Fruit fly (Drosophila melanogaster) whole organism, embryonic: Measurements from ENCODE around the gene Mur2B.

ENCODE experiments used
- Aef1 ChIP-seq: fragments of 200-800 bp; sonication (Bioruptor generic); IDR thresholded peaks from 3 replicates; pipeline ENCODE4 v1.3.6; 2022; ENCODE audit warnings: missing biosample characterization, missing genetic modification characterization
- Antp ChIP-seq: fragments of 200-800 bp; sonication (Bioruptor generic); optimal IDR thresholded peaks from 3 replicates; lab custom pipeline; 2016; ENCODE audit warnings: missing biosample characterization, missing genetic modification characterization
- Bdp1 ChIP-seq: fragments of 200-800 bp; sonication (Bioruptor generic); optimal IDR thresholded peaks from 3 replicates; lab custom pipeline; 2016; ENCODE audit warnings: missing biosample characterization, missing genetic modification characterization
- Blimp-1 ChIP-seq: fragments of 200-800 bp; sonication (Bioruptor generic); optimal IDR thresholded peaks from 3 replicates; lab custom pipeline; 2018; ENCODE audit warnings: missing biosample characterization, missing genetic modification characterization, mild to moderate bottlenecking, moderate library complexity, missing genetic modification reagents
- CG10462 ChIP-seq: fragments of 200-800 bp; sonication (Bioruptor generic); optimal IDR thresholded peaks from 2 replicates; lab custom pipeline; 2016; ENCODE audit warnings: missing biosample characterization, missing genetic modification characterization
- CG11456 ChIP-seq: fragments of 200-800 bp; sonication (Bioruptor generic); IDR thresholded peaks from 3 replicates; pipeline ENCODE4 v1.3.6; 2022; ENCODE audit warnings: missing biosample characterization, missing genetic modification characterization
- CG11695 ChIP-seq: fragments of 200-800 bp; sonication (Bioruptor generic); IDR thresholded peaks from 3 replicates; pipeline ENCODE4 v1.3.6; 2022; ENCODE audit warnings: missing biosample characterization, missing genetic modification characterization
- CG12744 ChIP-seq: fragments of 200-800 bp; sonication (Bioruptor generic); optimal IDR thresholded peaks from 2 replicates; lab custom pipeline; 2016; ENCODE audit warnings: missing biosample characterization, missing genetic modification characterization
- CG13123 ChIP-seq: fragments of 200-800 bp; sonication (Bioruptor generic); optimal IDR thresholded peaks from 2 replicates; lab custom pipeline; 2016; ENCODE audit warnings: missing biosample characterization, missing genetic modification characterization
- CG13296 ChIP-seq: fragments of 200-800 bp; sonication (Bioruptor generic); optimal IDR thresholded peaks from 3 replicates; lab custom pipeline; 2018; ENCODE audit warnings: missing biosample characterization, mild to moderate bottlenecking, missing genetic modification characterization
- CG13424 ChIP-seq: fragments of 200-800 bp; sonication (Bioruptor generic); optimal IDR thresholded peaks from 2 replicates; lab custom pipeline; 2019; ENCODE audit warnings: missing biosample characterization, mild to moderate bottlenecking, missing genetic modification characterization, moderate library complexity
- CG14860 ChIP-seq: fragments of 200-800 bp; sonication (Bioruptor generic); IDR thresholded peaks from 3 replicates; pipeline ENCODE4 v1.3.6; 2022; ENCODE audit warnings: missing biosample characterization, missing genetic modification characterization; ENCODE audit not compliant: partially characterized antibody
- CG2712 ChIP-seq: fragments of 200-800 bp; optimal IDR thresholded peaks from 3 replicates; lab custom pipeline; 2019; ENCODE audit warnings: missing biosample characterization, mild to moderate bottlenecking, missing genetic modification characterization, moderate library complexity
- CG30403 ChIP-seq: fragments of 200-800 bp; sonication (Bioruptor generic); optimal IDR thresholded peaks from 3 replicates; lab custom pipeline; 2016; ENCODE audit warnings: missing biosample characterization, missing genetic modification characterization
- CG32532 ChIP-seq: fragments of 200-800 bp; sonication (Bioruptor generic); IDR thresholded peaks from 2 replicates; pipeline ENCODE4 v1.3.6; 2022; ENCODE audit warnings: missing biosample characterization, missing genetic modification characterization
- CG32767 ChIP-seq: fragments of 200-800 bp; sonication (Bioruptor generic); IDR thresholded peaks from 2 replicates; pipeline ENCODE4 v1.3.6; 2022; ENCODE audit warnings: missing biosample characterization, missing genetic modification characterization
- CG33557 ChIP-seq: fragments of 200-800 bp; sonication (Bioruptor generic); optimal IDR thresholded peaks from 2 replicates; lab custom pipeline; 2019; ENCODE audit warnings: missing biosample characterization, mild to moderate bottlenecking, missing genetic modification characterization, moderate library complexity
- CG4707 ChIP-seq: fragments of 200-800 bp; sonication (Bioruptor generic); optimal IDR thresholded peaks from 2 replicates; lab custom pipeline; 2018; ENCODE audit warnings: missing biosample characterization, mild to moderate bottlenecking, missing genetic modification characterization, moderate library complexity
- CG4730 ChIP-seq: fragments of 200-800 bp; sonication (Bioruptor generic); IDR thresholded peaks from 2 replicates; pipeline ENCODE4 v1.3.6; 2022; ENCODE audit warnings: missing biosample characterization, missing genetic modification characterization
- CG6272 ChIP-seq: fragments of 200-800 bp; sonication (Bioruptor generic); IDR thresholded peaks from 2 replicates; pipeline ENCODE4 v1.3.6; 2022; ENCODE audit warnings: missing biosample characterization, missing genetic modification characterization
- CG7556 ChIP-seq: fragments of 200-800 bp; sonication (Bioruptor generic); optimal IDR thresholded peaks from 2 replicates; lab custom pipeline; 2017; ENCODE audit warnings: missing biosample characterization, mild to moderate bottlenecking, missing genetic modification characterization
- CG8924 ChIP-seq: fragments of 200-800 bp; optimal IDR thresholded peaks from 3 replicates; lab custom pipeline; 2019; ENCODE audit warnings: missing biosample characterization, mild to moderate bottlenecking, missing genetic modification characterization, moderate library complexity
- CG8944 ChIP-seq: fragments of 200-800 bp; sonication (Bioruptor generic); optimal IDR thresholded peaks from 3 replicates; lab custom pipeline; 2016; ENCODE audit warnings: missing biosample characterization, missing genetic modification characterization
- Dref ChIP-seq: fragments of 200-800 bp; sonication (Bioruptor generic); IDR thresholded peaks from 2 replicates; pipeline ENCODE4 v1.3.6; 2022; ENCODE audit warnings: missing biosample characterization, missing genetic modification characterization
- Drgx ChIP-seq: fragments of 200-800 bp; sonication (Bioruptor generic); IDR thresholded peaks from 2 replicates; pipeline ENCODE4 v1.3.6; 2022; ENCODE audit warnings: missing biosample characterization, missing genetic modification characterization
- Eip74EF ChIP-seq, 2 experiments: fragments of 200-800 bp in 1 of 2; fragments of >200 bp in 1 of 2; sonication (Bioruptor generic) in 1 of 2; optimal IDR thresholded peaks; 2 replicates each; lab custom pipeline; 2017 to 2019; ENCODE audit warnings: missing biosample characterization in 2 of 2, missing genetic modification characterization in 2 of 2, mild to moderate bottlenecking in 1 of 2, moderate library complexity in 1 of 2
- Kr ChIP-seq: fragments of 200-800 bp; sonication (Bioruptor generic); optimal IDR thresholded peaks from 2 replicates; lab custom pipeline; 2017; ENCODE audit warnings: missing biosample characterization, mild to moderate bottlenecking, missing genetic modification characterization
- Lhr ChIP-seq: fragments of 200-800 bp; sonication (Bioruptor generic); optimal IDR thresholded peaks from 3 replicates; lab custom pipeline; 2017; ENCODE audit warnings: mild to moderate bottlenecking, missing biosample characterization, missing genetic modification reagents, missing genetic modification characterization
- MTF-1 ChIP-seq: fragments of 200-800 bp; sonication (Bioruptor generic); optimal IDR thresholded peaks from 2 replicates; lab custom pipeline; 2018; ENCODE audit warnings: missing biosample characterization, mild to moderate bottlenecking, missing genetic modification characterization, borderline replicate concordance
- PHDP ChIP-seq: fragments of 200-800 bp; sonication (Bioruptor generic); optimal IDR thresholded peaks from 3 replicates; lab custom pipeline; 2018; ENCODE audit warnings: missing biosample characterization, mild to moderate bottlenecking, missing genetic modification characterization, moderate library complexity
- Rx ChIP-seq: fragments of 200-800 bp; sonication (Bioruptor generic); IDR thresholded peaks from 2 replicates; pipeline ENCODE4 v1.3.6; 2022; ENCODE audit warnings: missing biosample characterization, missing genetic modification characterization
- Xrp1 ChIP-seq: fragments of 200-800 bp; sonication (Bioruptor generic); IDR thresholded peaks from 2 replicates; pipeline ENCODE4 v1.3.6; 2022; ENCODE audit warnings: missing biosample characterization, missing genetic modification characterization
- ac ChIP-seq: fragments of 200-800 bp; sonication (Bioruptor generic); optimal IDR thresholded peaks from 3 replicates; lab custom pipeline; 2017; ENCODE audit warnings: missing biosample characterization, mild to moderate bottlenecking, missing genetic modification characterization
- al ChIP-seq: fragments of 200-800 bp; sonication (Bioruptor generic); IDR thresholded peaks from 2 replicates; pipeline ENCODE4 v1.3.6; 2022; ENCODE audit warnings: missing biosample characterization, missing genetic modification characterization
- ato ChIP-seq: fragments of 200-800 bp; sonication (Bioruptor generic); IDR thresholded peaks from 2 replicates; pipeline ENCODE4 v1.3.6; 2022; ENCODE audit warnings: missing biosample characterization, missing genetic modification characterization; ENCODE audit not compliant: partially characterized antibody
- da ChIP-seq: fragments of 200-800 bp; sonication (Bioruptor generic); optimal IDR thresholded peaks from 2 replicates; lab custom pipeline; 2016; ENCODE audit warnings: missing biosample characterization, missing genetic modification characterization
- disco-r ChIP-seq: fragments of 200-800 bp; sonication (Bioruptor generic); optimal IDR thresholded peaks from 2 replicates; lab custom pipeline; 2016; ENCODE audit warnings: missing biosample characterization, missing genetic modification characterization
- ems ChIP-seq: fragments of 200-800 bp; sonication (Bioruptor generic); optimal IDR thresholded peaks from 3 replicates; lab custom pipeline; 2016; ENCODE audit warnings: missing biosample characterization, missing genetic modification characterization
- fd3F ChIP-seq: fragments of 200-800 bp; sonication (Bioruptor generic); optimal IDR thresholded peaks from 2 replicates; lab custom pipeline; 2018; ENCODE audit warnings: missing biosample characterization, mild to moderate bottlenecking, missing genetic modification characterization, moderate library complexity
- fru ChIP-seq: fragments of >200 bp; optimal IDR thresholded peaks from 2 replicates; lab custom pipeline; 2017
- fu2 ChIP-seq: fragments of 200-800 bp; sonication (Bioruptor generic); optimal IDR thresholded peaks from 2 replicates; lab custom pipeline; 2016; ENCODE audit warnings: missing biosample characterization, missing genetic modification characterization
- gem ChIP-seq: fragments of 200-800 bp; sonication (Bioruptor generic); optimal IDR thresholded peaks from 2 replicates; lab custom pipeline; 2019; ENCODE audit warnings: missing biosample characterization, mild to moderate bottlenecking, missing genetic modification characterization, moderate library complexity
- ind ChIP-seq: fragments of 200-800 bp; sonication (Bioruptor generic); optimal IDR thresholded peaks from 3 replicates; lab custom pipeline; 2016; ENCODE audit warnings: missing biosample characterization, missing genetic modification characterization
- jigr1 ChIP-seq: fragments of 200-800 bp; sonication (Bioruptor generic); IDR thresholded peaks from 3 replicates; pipeline ENCODE4 v1.3.6; 2022; ENCODE audit warnings: missing biosample characterization, missing genetic modification characterization
- jumu ChIP-seq: fragments of 200-800 bp; sonication (Bioruptor generic); optimal IDR thresholded peaks from 3 replicates; lab custom pipeline; 2016; ENCODE audit warnings: missing biosample characterization, missing genetic modification characterization
- lbe ChIP-seq: fragments of 200-800 bp; sonication (Bioruptor generic); optimal IDR thresholded peaks from 2 replicates; lab custom pipeline; 2016; ENCODE audit warnings: missing biosample characterization, mild to moderate bottlenecking, missing genetic modification characterization
- nerfin-2 ChIP-seq: fragments of 200-800 bp; sonication (Bioruptor generic); IDR thresholded peaks from 2 replicates; pipeline ENCODE4 v1.3.6; 2022; ENCODE audit warnings: missing biosample characterization, missing genetic modification characterization; ENCODE audit not compliant: partially characterized antibody
- prd ChIP-seq, 3 experiments: fragments of >200 bp in 2 of 3; fragments of 200-800 bp in 1 of 3; sonication (Bioruptor generic) in 1 of 3; optimal IDR thresholded peaks in 2 of 3; IDR thresholded peaks in 1 of 3; 2 replicates in 2 of 3; 3 replicates in 1 of 3; pipeline versions ENCODE4 v1.3.6 to Lab custom; 2017 to 2022; ENCODE audit warnings: missing biosample characterization in 1 of 3, missing genetic modification characterization in 1 of 3
- stwl ChIP-seq: fragments of 200-800 bp; sonication (Bioruptor generic); optimal IDR thresholded peaks from 3 replicates; lab custom pipeline; 2018; ENCODE audit warnings: missing biosample characterization, mild to moderate bottlenecking, missing genetic modification characterization, moderate library complexity
- trh ChIP-seq: fragments of 200-800 bp; sonication (Bioruptor generic); optimal IDR thresholded peaks from 2 replicates; lab custom pipeline; 2016; ENCODE audit warnings: missing biosample characterization, missing genetic modification characterization

The Mur2B gene

dm6 chrX:1669214-1669613 is 626 bp upstream of the Mur2B start, which contains the start of the genes CG3740 and hfw (continued):
- TF ChIP-seq trh (GFP tag; lab: Kevin White, UChicago), result peak; percentile 29
- no peak for TF ChIP-seq Lhr (GFP tag; lab: Kevin White, UChicago)
- peak; percentile 85 for TF ChIP-seq Xrp1 (GFP tag; lab: Robert Waterston, UW)
- TF ChIP-seq disco-r (GFP tag; lab: Kevin White, UChicago), result no peak
- TF ChIP-seq CG8944 (GFP tag; lab: Kevin White, UChicago), result peak; percentile 20
- peak; percentile 44 for TF ChIP-seq CG33557 (GFP tag; lab: Kevin White, UChicago)
- TF ChIP-seq ato (GFP tag; lab: Robert Waterston, UW), result peak; percentile 79
- TF ChIP-seq CG11456 (GFP tag; lab: Robert Waterston, UW), result peak; percentile 67; the same call in 2 of the 3 replicates
- TF ChIP-seq Drgx (GFP tag; lab: Robert Waterston, UW), result peak; percentile 59
- no peak for TF ChIP-seq prd (optimal IDR thresholded peaks at IDR 0.05; lab: Kevin White, UChicago)
- peak; percentile 89 for TF ChIP-seq prd (GFP tag; IDR thresholded peaks at IDR 0.05; lab: Robert Waterston, UW)
- 0 out of 3 replicates have a peak, but pooled peaks have one; percentile 18 for TF ChIP-seq jigr1 (GFP tag; lab: Robert Waterston, UW)
- TF ChIP-seq fd3F, result peak; percentile 53
- peak; percentile 60 for TF ChIP-seq CG8924 (tag; lab: Kevin White, UChicago)
- peak; percentile 75 for TF ChIP-seq ind
- TF ChIP-seq CG4707 (GFP tag; lab: Kevin White, UChicago), result no peak
- TF ChIP-seq Rx, result peak; percentile 65
- TF ChIP-seq lbe (GFP tag; lab: Kevin White, UChicago), result peak; percentile 74
- no peak for TF ChIP-seq CG12744 (GFP tag; lab: Kevin White, UChicago)
- no peak for TF ChIP-seq Antp (GFP tag; lab: Kevin White, UChicago)
- TF ChIP-seq CG32532 (GFP tag; lab: Robert Waterston, UW), result peak; percentile 82
- TF ChIP-seq CG13123 (GFP tag; lab: Kevin White, UChicago), result no peak
- peak; percentile 46 for TF ChIP-seq stwl (tag; lab: Kevin White, UChicago)
- TF ChIP-seq CG14860, result peak; percentile 93
- peak; percentile 82 for TF ChIP-seq CG30403 (GFP tag; lab: Kevin White, UChicago)
- TF ChIP-seq CG32767 (GFP tag; lab: Robert Waterston, UW), result no peak
- TF ChIP-seq ems (GFP tag; lab: Kevin White, UChicago), result peak; percentile 49
- peak; percentile 78 for TF ChIP-seq CG6272
- TF ChIP-seq da (GFP tag; lab: Kevin White, UChicago), result no peak
- TF ChIP-seq Bdp1 (GFP tag; lab: Kevin White, UChicago), result no peak
- TF ChIP-seq CG7556, result no peak
- TF ChIP-seq MTF-1 (GFP tag; lab: Kevin White, UChicago), result no peak
- TF ChIP-seq nerfin-2, result peak; percentile 87
- TF ChIP-seq Dref (GFP tag; lab: Robert Waterston, UW), result peak; percentile 72
- no peak for TF ChIP-seq Blimp-1
- TF ChIP-seq ac (GFP tag; lab: Kevin White, UChicago), result no peak
- TF ChIP-seq al (GFP tag; lab: Robert Waterston, UW), result peak; percentile 78
- TF ChIP-seq fru, result no peak
- peak; percentile 60 for TF ChIP-seq PHDP (tag; lab: Kevin White, UChicago)
- TF ChIP-seq CG2712 (tag; lab: Kevin White, UChicago), result peak; percentile 84
- TF ChIP-seq Aef1 (GFP tag; lab: Robert Waterston, UW), result peak; percentile 79
- TF ChIP-seq jumu (GFP tag; lab: Kevin White, UChicago), result no peak
- no peak for TF ChIP-seq fu2 (GFP tag; lab: Kevin White, UChicago)
- TF ChIP-seq Eip74EF (GFP tag; optimal IDR thresholded peaks at IDR 0.05; lab: Kevin White, UChicago), result no peak
- TF ChIP-seq CG13296 (GFP tag; lab: Kevin White, UChicago), result peak; percentile 36
- peak; percentile 65 for TF ChIP-seq CG4730
- TF ChIP-seq gem, result peak; percentile 88
- peak; percentile 74 for TF ChIP-seq CG13424 (tag; lab: Kevin White, UChicago)
- TF ChIP-seq CG11695 (GFP tag; lab: Robert Waterston, UW), result peak; percentile 62; the same call in 2 of the 3 replicates
- peak; percentile 20 for TF ChIP-seq Kr (GFP tag; lab: Kevin White, UChicago)
- TF ChIP-seq CG10462 (GFP tag; lab: Kevin White, UChicago), result peak; percentile 25
